Worm (Caenorhabditis elegans) whole organism, mixed stage, embryonic: Measurements from ENCODE around the gene clec-241.

ENCODE experiments used
- blmp-1 ChIP-seq: fragments of 150-350 bp; optimal IDR thresholded peaks from 2 replicates; lab custom pipeline; 2014; ENCODE audit warnings: missing biosample characterization, missing genetic modification characterization
- elt-3 ChIP-seq: fragments of 150-350 bp; optimal IDR thresholded peaks from 2 replicates; lab custom pipeline; 2014; ENCODE audit warnings: missing biosample characterization, missing genetic modification characterization
- nhr-237 ChIP-seq: fragments of 150-350 bp; optimal IDR thresholded peaks from 2 replicates; lab custom pipeline; 2014; ENCODE audit warnings: missing biosample characterization, missing genetic modification characterization
- sptf-1 ChIP-seq: sonication (generic microtip); optimal IDR thresholded peaks from 2 replicates; lab custom pipeline; 2017; ENCODE audit warnings: mild to moderate bottlenecking, missing genetic modification characterization, moderate library complexity, missing compliant biosample characterization
- ztf-11 ChIP-seq: fragments of 150-350 bp; optimal IDR thresholded peaks from 2 replicates; lab custom pipeline; 2014; ENCODE audit warnings: missing biosample characterization, missing genetic modification characterization

DNA sequence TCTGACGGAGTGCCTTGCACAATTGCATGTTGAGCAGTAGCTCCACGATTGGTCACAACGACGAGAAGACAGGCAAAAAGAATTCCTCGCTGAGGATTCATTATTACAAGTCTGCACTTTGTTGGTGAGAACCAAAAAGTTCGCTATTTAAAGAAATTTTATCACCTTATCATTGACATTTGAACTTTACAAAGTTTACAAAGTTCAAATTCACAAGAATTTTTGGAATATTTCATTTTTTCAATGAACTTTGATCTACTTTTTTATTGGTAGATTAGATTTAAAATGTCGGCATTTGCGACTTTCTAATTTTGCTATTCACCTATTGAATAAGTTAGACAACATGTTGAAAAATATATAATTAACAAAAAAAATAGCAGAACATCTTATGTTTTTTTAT, 13.2 kb upstream of the clec-241 start, which contains the start of gene F49H6.15:
- TF ChIP-seq blmp-1 (tag; lab: Kevin White, UChicago): no peak
- no peak for TF ChIP-seq nhr-237
- no peak for TF ChIP-seq sptf-1 (tag; lab: Kevin White, UChicago)
- TF ChIP-seq ztf-11 (tag; lab: Kevin White, UChicago): no peak
- TF ChIP-seq elt-3 (tag; lab: Kevin White, UChicago): no peak
